Fruit fly (Drosophila melanogaster) whole organism: ENCODE results near the gene Pgd.

ENCODE experiments used
- CG8478 ChIP-seq: fragments of >200 bp; optimal IDR thresholded peaks from 2 replicates; lab custom pipeline; 2018; ENCODE audit warnings: inconsistent platforms
- Dll ChIP-seq: fragments of >200 bp; optimal IDR thresholded peaks from 2 replicates; lab custom pipeline; 2017
- EcR ChIP-seq, 2 experiments: fragments of >200 bp; optimal IDR thresholded peaks; 2 replicates each; lab custom pipeline; 2017; ENCODE audit warnings: missing biosample characterization in 2 of 2, missing genetic modification characterization in 2 of 2, missing genetic modification reagents in 2 of 2
- pan ChIP-seq: fragments of >200 bp; optimal IDR thresholded peaks from 2 replicates; lab custom pipeline; 2017
- psq ChIP-seq: fragments of >200 bp; optimal IDR thresholded peaks from 2 replicates; lab custom pipeline; 2017
- usp ChIP-seq: fragments of >200 bp; optimal IDR thresholded peaks from 2 replicates; lab custom pipeline; 2017; ENCODE audit warnings: missing biosample characterization, missing genetic modification characterization, mixed read lengths

Pgd gene

dm6 chrX:2155868-2156267, 10.9 kb downstream of the Pgd start:
- TF ChIP-seq Dll (lab: Kevin White, UChicago) (peak; percentile 74), CG8478 (peak; percentile 66), pan (no peak)

dm6 chrX:2157929-2158610, 13.1 kb downstream of the Pgd start:
- TF ChIP-seq pan (no peak), Dll (lab: Kevin White, UChicago) (peak; percentile 25), CG8478 (peak; percentile 95)

dm6 chrX:2158668-2159163, 13.8 kb downstream of the Pgd start, which contains the start of gene wapl:
Gene wapl (minus strand): TSS chrX:2158983.
- TF ChIP-seq psq (lab: Kevin White, UChicago) (no peak), EcR (GFP tag; optimal IDR thresholded peaks at IDR 0.05; lab: Kevin White, UChicago) (no peak), Dll (lab: Kevin White, UChicago) (no peak), usp (GFP tag; lab: Kevin White, UChicago) (no peak), CG8478 (no peak), pan (no peak)

dm6 chrX:2161020-2161419, 16.1 kb downstream of the Pgd start:
- TF ChIP-seq usp (GFP tag; lab: Kevin White, UChicago) (no peak), EcR (GFP tag; optimal IDR thresholded peaks at IDR 0.05; lab: Kevin White, UChicago) (no peak), CG8478 (no peak), pan (no peak), psq (lab: Kevin White, UChicago) (no peak), Dll (lab: Kevin White, UChicago) (no peak)

- TF ChIP-seq psq (lab: Kevin White, UChicago) (no peak), EcR (GFP tag; optimal IDR thresholded peaks at IDR 0.05; lab: Kevin White, UChicago) (no peak), Dll (lab: Kevin White, UChicago) (no peak), pan (no peak), usp (GFP tag; lab: Kevin White, UChicago) (no peak), CG8478 (no peak)
These were observed 17.4 kb downstream of the Pgd start, which contains the start of the genes Cyp4d1 and CG3630 for dm6 chrX:2162130-2162907. Gene Cyp4d1 (minus strand): TSS chrX:2162180. Gene CG3630 (plus strand): TSS chrX:2162196.

dm6 chrX:2163358-2163757, 18.4 kb downstream of the Pgd start:
- TF ChIP-seq Dll (lab: Kevin White, UChicago): no peak
- TF ChIP-seq usp (GFP tag; lab: Kevin White, UChicago): no peak

dm6 chrX:2165394-2165793, 20.5 kb downstream of the Pgd start:
- TF ChIP-seq usp (GFP tag; lab: Kevin White, UChicago) (no peak), pan (no peak), CG8478 (no peak), psq (lab: Kevin White, UChicago) (no peak), EcR (GFP tag; optimal IDR thresholded peaks at IDR 0.05; lab: Kevin White, UChicago) (no peak), Dll (lab: Kevin White, UChicago) (no peak)

- TF ChIP-seq EcR (GFP tag; optimal IDR thresholded peaks at IDR 0.05; lab: Kevin White, UChicago): no peak
- TF ChIP-seq usp (GFP tag; lab: Kevin White, UChicago): no peak
- TF ChIP-seq CG8478: no peak
- TF ChIP-seq Dll (lab: Kevin White, UChicago): no peak
- no peak for TF ChIP-seq pan
- TF ChIP-seq psq (lab: Kevin White, UChicago): no peak
These were observed 21.2 kb downstream of the Pgd start for dm6 chrX:2166129-2166528.

dm6 chrX:2168485-2169199, 23.7 kb downstream of the Pgd start:
- TF ChIP-seq EcR (GFP tag; optimal IDR thresholded peaks at IDR 0.05; lab: Kevin White, UChicago): no peak
- TF ChIP-seq pan: no peak
- no peak for TF ChIP-seq psq (lab: Kevin White, UChicago)
- no peak for TF ChIP-seq Dll (lab: Kevin White, UChicago)
- TF ChIP-seq CG8478: no peak
- TF ChIP-seq usp (GFP tag; lab: Kevin White, UChicago): no peak

- no peak for TF ChIP-seq Dll (lab: Kevin White, UChicago)
- no peak for TF ChIP-seq EcR (GFP tag; optimal IDR thresholded peaks at IDR 0.05; lab: Kevin White, UChicago)
- no peak for TF ChIP-seq CG8478
- TF ChIP-seq pan: no peak
- TF ChIP-seq usp (GFP tag; lab: Kevin White, UChicago): no peak
- no peak for TF ChIP-seq psq (lab: Kevin White, UChicago)
These were observed 25.5 kb downstream of the Pgd start for dm6 chrX:2170424-2170823.

- no peak for TF ChIP-seq Dll (lab: Kevin White, UChicago)
- TF ChIP-seq usp (GFP tag; lab: Kevin White, UChicago): no peak
- no peak for TF ChIP-seq EcR (GFP tag; optimal IDR thresholded peaks at IDR 0.05; lab: Kevin White, UChicago)
- no peak for TF ChIP-seq pan
- no peak for TF ChIP-seq CG8478
- TF ChIP-seq psq (lab: Kevin White, UChicago): no peak
These were observed 27.5 kb downstream of the Pgd start, which contains the start of gene ND-B14.5A for dm6 chrX:2172420-2172827. Gene ND-B14.5A (plus strand): TSS chrX:2172526.
